Fruit fly (Drosophila melanogaster) whole organism: ENCODE measurements around the gene CG42718.

ENCODE experiments used
- CG8478 ChIP-seq: fragments of >200 bp; optimal IDR thresholded peaks from 2 replicates; lab custom pipeline; 2018; ENCODE audit warnings: inconsistent platforms
- Dll ChIP-seq: fragments of >200 bp; optimal IDR thresholded peaks from 2 replicates; lab custom pipeline; 2017
- EcR ChIP-seq, 2 experiments: fragments of >200 bp; optimal IDR thresholded peaks; 2 replicates each; lab custom pipeline; 2017; ENCODE audit warnings: missing biosample characterization in 2 of 2, missing genetic modification characterization in 2 of 2, missing genetic modification reagents in 2 of 2
- pan ChIP-seq: fragments of >200 bp; optimal IDR thresholded peaks from 2 replicates; lab custom pipeline; 2017
- psq ChIP-seq: fragments of >200 bp; optimal IDR thresholded peaks from 2 replicates; lab custom pipeline; 2017
- usp ChIP-seq: fragments of >200 bp; optimal IDR thresholded peaks from 2 replicates; lab custom pipeline; 2017; ENCODE audit warnings: missing biosample characterization, missing genetic modification characterization, mixed read lengths

Gene CG42718

DNA sequence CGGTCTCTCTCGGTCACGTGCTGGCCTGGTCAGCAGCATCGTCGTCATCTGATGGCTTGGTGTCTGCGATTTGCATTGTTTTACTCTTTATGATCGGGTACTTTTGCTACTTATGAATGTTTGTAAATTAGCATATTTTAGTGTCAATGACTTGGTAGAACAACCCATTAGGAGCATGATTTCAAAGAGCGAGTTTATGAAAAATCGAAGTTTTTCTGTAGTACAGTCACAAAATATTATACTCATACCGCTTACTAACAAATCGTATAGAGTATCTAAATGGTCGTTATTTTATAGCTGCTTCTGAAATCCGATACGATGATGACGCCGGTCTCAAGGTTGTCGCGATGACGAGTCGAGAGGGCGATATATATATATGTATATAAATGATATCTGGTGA is 34.8 kb downstream of the CG42718 start:
- TF ChIP-seq Dll (lab: Kevin White, UChicago) (no peak), CG8478 (lab: Kevin White, UChicago) (no peak), pan (lab: Kevin White, UChicago) (no peak), usp (GFP tag; lab: Kevin White, UChicago) (no peak), psq (lab: Kevin White, UChicago) (no peak), EcR (GFP tag; optimal IDR thresholded peaks at IDR 0.05; lab: Kevin White, UChicago) (no peak)

DNA sequence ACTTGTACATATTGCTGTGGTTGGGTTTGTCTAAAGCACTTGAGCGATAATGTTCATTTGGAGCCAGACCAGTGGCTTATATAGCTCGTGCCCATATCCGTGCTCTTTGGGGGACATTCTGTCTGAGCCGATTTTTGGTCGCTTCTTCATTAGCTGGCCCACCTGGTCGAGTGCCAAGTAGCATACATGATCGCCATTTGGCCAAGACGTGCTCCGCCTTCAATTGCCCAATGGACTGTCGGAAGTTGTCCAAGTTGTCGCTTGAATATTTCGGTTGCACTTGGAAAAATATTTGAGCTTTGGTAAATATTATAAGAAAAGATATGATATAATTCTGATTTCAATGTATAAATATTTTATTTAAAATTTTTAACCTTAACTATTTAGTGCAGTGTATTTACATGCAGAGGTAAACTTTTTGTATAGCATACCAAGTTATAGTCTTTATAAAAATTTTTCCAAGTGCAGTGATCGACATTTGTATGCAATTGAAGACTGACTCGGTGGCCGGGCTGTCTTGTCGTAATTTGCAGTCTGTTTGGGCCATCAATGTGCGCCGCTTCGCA is 35.6 kb downstream of the CG42718 start, which contains the start of gene CG13047:
CG13047 (minus strand) TSS at position 51 of the 566 bp plus-strand sequence.
- TF ChIP-seq EcR (GFP tag; optimal IDR thresholded peaks at IDR 0.05; lab: Kevin White, UChicago) (no peak), CG8478 (lab: Kevin White, UChicago) (no peak), pan (lab: Kevin White, UChicago) (no peak), psq (lab: Kevin White, UChicago) (no peak), usp (GFP tag; lab: Kevin White, UChicago) (no peak), Dll (lab: Kevin White, UChicago) (no peak)

DNA sequence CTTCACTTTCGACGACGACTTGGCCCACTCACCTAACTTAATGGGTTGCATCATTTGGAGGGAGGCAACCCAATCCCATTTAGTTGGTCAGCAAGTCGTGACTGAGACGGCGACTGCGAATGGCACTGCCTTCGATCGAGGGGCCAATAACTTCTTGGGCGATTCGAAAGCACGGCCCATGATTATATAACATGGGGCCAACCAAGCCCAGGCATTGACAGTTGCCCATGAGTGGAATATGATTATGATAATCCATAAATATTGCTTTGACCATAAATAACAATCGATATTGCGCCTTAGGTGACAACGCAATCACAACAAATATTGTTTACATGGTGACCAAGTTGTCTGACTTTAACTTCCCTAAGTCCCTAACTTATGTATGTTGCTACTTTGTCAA is 37.3 kb downstream of the CG42718 start, which contains the start of gene CG13048:
CG13048 (minus strand) TSS at position 101 of the 400 bp plus-strand sequence.
- TF ChIP-seq usp (GFP tag; lab: Kevin White, UChicago) = no peak
- no peak for TF ChIP-seq EcR (GFP tag; optimal IDR thresholded peaks at IDR 0.05; lab: Kevin White, UChicago)
- no peak for TF ChIP-seq Dll (lab: Kevin White, UChicago)
- no peak for TF ChIP-seq pan (lab: Kevin White, UChicago)
- no peak for TF ChIP-seq psq (lab: Kevin White, UChicago)
- TF ChIP-seq CG8478 (lab: Kevin White, UChicago) = no peak

DNA sequence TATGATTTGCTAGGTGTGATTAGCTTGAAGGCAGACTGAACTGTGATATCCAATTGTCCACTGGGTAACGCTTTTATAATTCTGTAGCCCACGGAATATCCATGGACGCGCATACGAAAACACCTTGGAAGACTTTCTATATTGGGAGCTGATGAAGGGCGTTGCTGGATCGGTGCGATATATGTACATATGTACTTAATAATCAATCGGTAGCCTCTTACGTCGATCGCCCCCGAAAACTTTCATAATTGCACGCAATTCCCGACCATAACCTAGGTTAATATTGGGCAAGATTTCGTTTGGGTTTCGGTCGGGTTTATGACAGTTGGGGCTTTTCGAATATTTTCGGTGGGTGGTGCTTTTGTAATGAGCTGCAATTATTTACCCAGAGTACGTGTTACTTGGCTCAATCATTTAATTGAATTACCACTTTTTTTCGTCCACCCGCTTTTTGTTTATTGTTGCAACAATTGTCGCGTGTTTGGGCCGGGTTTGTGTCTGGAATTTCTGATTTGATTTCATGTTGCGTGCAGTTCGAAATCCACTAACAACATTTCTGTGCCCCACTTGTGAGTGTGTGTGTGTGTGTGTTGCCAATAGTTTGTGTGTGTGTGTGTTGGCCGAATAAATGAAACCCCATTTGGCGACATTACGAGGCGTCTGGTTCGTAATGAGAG is 39.1 kb downstream of the CG42718 start, which contains the start of gene CG13049:
CG13049 (minus strand) TSS at position 51 of the 677 bp plus-strand sequence.
- TF ChIP-seq EcR (GFP tag; optimal IDR thresholded peaks at IDR 0.05; lab: Kevin White, UChicago) = no peak
- TF ChIP-seq usp (GFP tag; lab: Kevin White, UChicago) = no peak
- TF ChIP-seq Dll (lab: Kevin White, UChicago) = no peak
- no peak for TF ChIP-seq psq (lab: Kevin White, UChicago)
- no peak for TF ChIP-seq CG8478 (lab: Kevin White, UChicago)
- TF ChIP-seq pan (lab: Kevin White, UChicago) = no peak

DNA sequence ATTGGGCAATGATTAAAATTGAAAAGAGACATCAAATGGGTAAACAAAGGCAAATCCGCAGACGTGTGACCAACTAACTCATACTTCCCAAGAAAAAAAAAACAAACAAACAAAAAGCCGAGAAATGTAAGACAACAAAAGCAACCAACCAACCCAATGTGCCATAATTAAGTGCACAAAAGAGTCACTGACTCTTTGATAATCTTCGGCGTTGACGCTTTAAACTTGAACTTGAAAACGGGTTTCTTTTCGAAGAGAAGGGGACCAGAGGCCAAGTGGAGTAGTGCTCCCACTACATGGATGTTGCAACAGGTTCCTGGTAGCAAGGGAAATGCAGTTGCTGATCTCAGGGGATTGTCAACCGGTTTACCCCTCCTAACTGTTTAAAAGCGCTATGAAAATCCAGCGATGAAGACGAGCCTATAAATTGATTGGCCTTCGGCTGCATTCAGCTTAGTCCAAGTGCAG is 41.1 kb downstream of the CG42718 start, which contains the start of gene CG13064:
CG13064 (plus strand) TSS at position 418 of the 468 bp plus-strand sequence.
- TF ChIP-seq EcR (GFP tag; optimal IDR thresholded peaks at IDR 0.05; lab: Kevin White, UChicago) = peak in 1 of 2 experiments; percentile 54
- TF ChIP-seq psq (lab: Kevin White, UChicago) = no peak

DNA sequence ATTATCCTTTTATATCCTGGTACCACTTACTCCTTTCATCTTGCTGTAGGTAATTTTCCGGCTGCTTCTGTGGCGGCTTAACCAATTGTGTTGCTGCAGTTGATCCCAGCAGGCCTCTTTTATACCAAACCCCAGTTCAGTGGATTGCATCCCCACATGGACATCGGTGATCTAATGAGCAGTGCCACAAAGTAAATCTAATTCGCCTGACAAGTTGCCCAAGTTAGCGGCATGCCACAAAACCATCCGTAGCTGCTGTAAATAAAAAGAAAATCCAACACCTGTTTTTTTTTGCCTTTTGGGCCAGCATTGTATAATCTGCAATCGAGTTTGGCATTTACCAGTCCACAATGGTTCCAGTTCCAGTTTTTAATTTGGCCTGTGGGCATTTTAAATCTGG is 41.9 kb downstream of the CG42718 start, which contains the start of gene CG13050:
CG13050 (minus strand) TSS at position 101 of the 400 bp plus-strand sequence.
- TF ChIP-seq EcR (GFP tag; optimal IDR thresholded peaks at IDR 0.05; lab: Kevin White, UChicago) = no peak
- no peak for TF ChIP-seq pan (lab: Kevin White, UChicago)

DNA sequence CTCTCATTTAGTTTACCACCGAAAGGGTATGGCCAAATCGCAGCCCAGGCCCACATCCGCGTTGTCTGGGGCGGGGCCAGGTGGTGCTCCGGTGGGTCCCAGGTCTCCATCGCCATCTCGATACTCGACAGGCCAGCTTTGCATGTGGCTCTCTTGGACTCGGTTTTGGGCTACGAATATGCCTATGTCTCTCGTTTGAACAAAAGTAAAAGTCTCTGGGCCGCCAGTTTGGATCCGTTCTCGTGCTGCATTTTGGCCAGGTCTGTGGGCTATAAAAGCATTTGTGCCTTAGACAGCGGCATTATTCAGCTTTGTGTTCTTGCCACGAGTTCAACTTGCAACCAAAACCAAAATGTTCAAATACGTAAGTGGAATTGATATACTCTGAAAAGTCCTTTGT is 43.9 kb downstream of the CG42718 start, which contains the start of gene CG13065:
CG13065 (plus strand) TSS at position 301 of the 400 bp plus-strand sequence.
- TF ChIP-seq psq (lab: Kevin White, UChicago) (no peak), usp (GFP tag; lab: Kevin White, UChicago) (no peak), Dll (lab: Kevin White, UChicago) (no peak), EcR (GFP tag; optimal IDR thresholded peaks at IDR 0.05; lab: Kevin White, UChicago) (no peak), CG8478 (lab: Kevin White, UChicago) (no peak), pan (lab: Kevin White, UChicago) (no peak)

DNA sequence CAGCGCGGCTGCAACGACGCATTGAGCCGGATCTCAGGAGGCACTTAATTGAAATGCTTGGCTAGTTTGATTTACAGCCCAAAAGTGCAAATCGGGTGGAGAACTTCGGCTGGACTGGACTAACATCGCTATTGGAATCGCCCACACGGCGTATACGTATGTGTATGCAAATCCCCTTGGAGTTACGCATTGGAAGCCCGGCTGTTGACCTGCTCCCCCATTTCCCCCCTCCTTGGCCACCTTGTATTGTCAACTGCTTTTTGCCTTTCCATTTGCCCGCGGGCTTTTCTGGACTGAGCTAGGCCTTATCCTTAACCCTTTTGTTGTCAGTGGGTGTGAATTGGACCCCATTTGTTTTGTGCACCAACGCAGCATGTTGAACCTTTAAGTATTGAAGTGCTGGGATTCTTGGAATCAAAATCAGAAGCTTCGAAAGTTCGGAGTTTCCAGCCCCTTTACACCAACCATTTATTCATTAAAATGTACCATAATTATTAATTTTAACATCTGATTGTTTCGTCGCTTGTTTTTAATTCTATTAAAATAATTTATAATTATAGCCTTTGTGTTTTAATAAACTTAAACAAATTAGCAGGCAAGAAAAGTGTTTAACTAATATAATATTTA is 45.6 kb downstream of the CG42718 start:
- no peak for TF ChIP-seq pan (lab: Kevin White, UChicago)
- peak in 1 of 2 experiments; percentile 71 for TF ChIP-seq EcR (GFP tag; optimal IDR thresholded peaks at IDR 0.05; lab: Kevin White, UChicago)

DNA sequence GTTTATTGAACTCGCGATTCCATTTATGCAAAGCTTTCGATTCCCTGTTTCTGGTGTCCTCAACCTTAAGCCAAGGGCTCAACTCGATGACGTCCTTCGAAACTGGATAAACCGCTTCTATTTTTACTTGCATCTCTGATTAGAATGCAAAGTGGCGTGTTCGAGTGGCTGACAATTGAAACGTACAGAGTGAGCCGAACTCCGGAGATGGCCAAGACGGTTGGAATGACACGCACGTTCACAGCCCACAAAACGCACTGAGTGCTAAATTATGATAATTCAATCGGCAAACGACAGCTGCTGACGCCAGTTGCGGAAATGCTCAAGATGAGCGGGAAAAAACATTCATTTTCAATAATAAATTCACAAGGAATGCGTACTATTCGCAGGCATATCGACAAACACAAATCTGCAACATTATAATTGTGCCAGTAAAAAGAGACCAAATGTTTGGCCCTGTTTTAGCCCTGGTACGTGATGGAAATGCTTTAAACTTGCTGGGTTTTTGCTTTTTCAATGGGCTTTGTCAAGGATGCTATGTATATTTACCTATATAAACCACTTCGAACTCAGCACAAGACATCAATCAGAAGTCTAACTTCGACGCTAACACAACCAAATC is 48.6 kb downstream of the CG42718 start, which contains the start of gene CG13066:
CG13066 (plus strand) TSS at position 572 of the 622 bp plus-strand sequence.
- TF ChIP-seq EcR (GFP tag; optimal IDR thresholded peaks at IDR 0.05; lab: Kevin White, UChicago) = no peak
- no peak for TF ChIP-seq psq (lab: Kevin White, UChicago)
- no peak for TF ChIP-seq Dll (lab: Kevin White, UChicago)
- TF ChIP-seq CG8478 (lab: Kevin White, UChicago) = no peak
- no peak for TF ChIP-seq usp (GFP tag; lab: Kevin White, UChicago)
- no peak for TF ChIP-seq pan (lab: Kevin White, UChicago)
